Worm (Caenorhabditis elegans) whole organism, L3 larva: ENCODE measurements around the gene Y39G8B.5.

Experiments
- pha-4 ChIP-seq: fragments of 150-350 bp; optimal IDR thresholded peaks from 2 replicates; lab custom pipeline; 2014; ENCODE audit warnings: missing biosample characterization, missing genetic modification reagents, missing genetic modification characterization
- pqm-1 ChIP-seq: fragments of 150-350 bp; optimal IDR thresholded peaks from 2 replicates; lab custom pipeline; 2017; ENCODE audit warnings: missing biosample characterization, missing genetic modification characterization, inconsistent platforms

DNA sequence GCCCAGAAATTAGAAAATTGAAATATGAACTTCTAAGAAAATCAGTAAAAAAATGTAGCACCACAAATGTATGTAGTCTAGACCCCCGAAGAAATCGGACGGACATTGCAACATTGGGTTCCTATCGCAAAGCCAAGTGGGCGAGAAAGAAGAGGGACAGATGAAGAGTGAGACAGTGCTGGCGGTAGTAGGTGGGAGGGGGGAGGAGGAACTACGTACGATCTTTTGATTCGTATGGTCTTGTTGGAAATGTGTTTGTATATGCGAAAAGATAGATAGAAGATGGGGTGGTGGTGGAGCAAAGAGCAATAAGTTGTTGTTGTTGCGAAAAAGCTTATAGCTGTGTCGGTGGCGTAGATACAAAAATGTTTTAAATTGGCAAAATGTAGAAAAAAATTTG lies 46.7 kb upstream of the Y39G8B.5 start:
- TF ChIP-seq pha-4 (tag; lab: Kevin White, UChicago) (no peak), pqm-1 (tag; lab: Kevin White, UChicago) (no peak)
